Worm (Caenorhabditis elegans) whole organism, L2 larva: Measurements from ENCODE around the gene T06D4.1.

Experiments used
- F13H6.1 ChIP-seq: sonication (generic microtip); optimal IDR thresholded peaks from 2 replicates; lab custom pipeline; 2016; ENCODE audit warnings: missing genetic modification characterization, missing compliant biosample characterization
- R02D3.7 ChIP-seq: fragments of 150-350 bp; optimal IDR thresholded peaks from 2 replicates; lab custom pipeline; 2014; ENCODE audit warnings: missing biosample characterization, missing genetic modification characterization
- ZK546.5 ChIP-seq: sonication (generic microtip); optimal IDR thresholded peaks from 2 replicates; lab custom pipeline; 2017; ENCODE audit warnings: missing biosample characterization, missing genetic modification characterization
- alr-1 ChIP-seq: fragments of 150-350 bp; optimal IDR thresholded peaks from 2 replicates; lab custom pipeline; 2014; ENCODE audit warnings: missing biosample characterization, missing genetic modification characterization
- aly-2 ChIP-seq: fragments of 150-350 bp; optimal IDR thresholded peaks from 2 replicates; lab custom pipeline; 2014; ENCODE audit warnings: missing biosample characterization, missing genetic modification characterization
- ama-1 ChIP-seq: fragments of 150-350 bp; optimal IDR thresholded peaks from 2 replicates; lab custom pipeline; 2018; ENCODE audit warnings: inconsistent platforms
- blmp-1 ChIP-seq: sonication (generic microtip); optimal IDR thresholded peaks from 2 replicates; lab custom pipeline; 2017; ENCODE audit warnings: missing genetic modification characterization, mild to moderate bottlenecking, missing compliant biosample characterization, antibody characterized with exemption, moderate library complexity; ENCODE audit not compliant: insufficient read depth
- ceh-82 ChIP-seq: fragments of 150-350 bp; optimal IDR thresholded peaks from 2 replicates; lab custom pipeline; 2014; ENCODE audit warnings: missing biosample characterization, missing genetic modification characterization
- crh-2 ChIP-seq: sonication (generic microtip); optimal IDR thresholded peaks from 2 replicates; lab custom pipeline; 2017; ENCODE audit warnings: missing biosample characterization, missing genetic modification characterization
- dmd-4 ChIP-seq: sonication (generic microtip); optimal IDR thresholded peaks from 2 replicates; lab custom pipeline; 2017; ENCODE audit warnings: missing biosample characterization, missing genetic modification characterization
- egl-27 ChIP-seq: sonication (generic microtip); optimal IDR thresholded peaks from 3 replicates; lab custom pipeline; 2017; ENCODE audit warnings: missing biosample characterization, missing genetic modification reagents, missing genetic modification characterization
- elt-1 ChIP-seq: fragments of 150-350 bp; optimal IDR thresholded peaks from 2 replicates; lab custom pipeline; 2014; ENCODE audit warnings: missing biosample characterization, missing genetic modification characterization
- elt-3 ChIP-seq: sonication (generic microtip); optimal IDR thresholded peaks from 2 replicates; lab custom pipeline; 2017; ENCODE audit warnings: missing biosample characterization, missing genetic modification characterization
- fos-1 ChIP-seq: fragments of 150-350 bp; optimal IDR thresholded peaks from 2 replicates; lab custom pipeline; 2014; ENCODE audit warnings: missing biosample characterization, missing genetic modification characterization
- gmeb-1 ChIP-seq: fragments of 150-350 bp; optimal IDR thresholded peaks from 2 replicates; lab custom pipeline; 2014; ENCODE audit warnings: missing biosample characterization, missing genetic modification characterization
- lin-11 ChIP-seq: fragments of 150-350 bp; sonication (generic microtip); optimal IDR thresholded peaks from 2 replicates; lab custom pipeline; 2014; ENCODE audit warnings: missing biosample characterization, missing genetic modification characterization, inconsistent platforms, mixed read lengths
- lin-13 ChIP-seq: fragments of 150-350 bp; optimal IDR thresholded peaks from 2 replicates; lab custom pipeline; 2014; ENCODE audit warnings: missing biosample characterization, missing genetic modification reagents, missing genetic modification characterization
- lin-39 ChIP-seq: fragments of 150-350 bp; optimal IDR thresholded peaks from 2 replicates; lab custom pipeline; 2014; ENCODE audit warnings: missing biosample characterization, missing genetic modification reagents, missing genetic modification characterization
- lsy-2 ChIP-seq, 2 experiments: fragments of 150-350 bp in 1 of 2; sonication (generic microtip) in 1 of 2; optimal IDR thresholded peaks; 2 replicates each; lab custom pipeline; 2014 to 2017; ENCODE audit warnings: missing biosample characterization in 2 of 2, missing genetic modification characterization in 2 of 2
- mab-5 ChIP-seq: fragments of 150-350 bp; optimal IDR thresholded peaks from 2 replicates; lab custom pipeline; 2014; ENCODE audit warnings: missing biosample characterization, missing genetic modification characterization
- mdl-1 ChIP-seq, 2 experiments: fragments of 150-350 bp in 1 of 2; sonication (generic microtip) in 1 of 2; optimal IDR thresholded peaks; 2 replicates each; lab custom pipeline; 2017; ENCODE audit warnings: missing biosample characterization in 2 of 2, missing genetic modification characterization in 2 of 2
- nhr-10 ChIP-seq: sonication (generic microtip); optimal IDR thresholded peaks from 2 replicates; lab custom pipeline; 2017; ENCODE audit warnings: missing biosample characterization, missing genetic modification characterization
- nhr-11 ChIP-seq: fragments of 150-350 bp; optimal IDR thresholded peaks from 2 replicates; lab custom pipeline; 2014; ENCODE audit warnings: missing biosample characterization, missing genetic modification characterization
- nhr-129 ChIP-seq: fragments of 150-350 bp; optimal IDR thresholded peaks from 2 replicates; lab custom pipeline; 2014; ENCODE audit warnings: missing biosample characterization, missing genetic modification characterization
- nhr-21 ChIP-seq: fragments of 150-350 bp; optimal IDR thresholded peaks from 2 replicates; lab custom pipeline; 2014; ENCODE audit warnings: missing biosample characterization, missing genetic modification characterization
- nhr-23 ChIP-seq: fragments of 150-350 bp; optimal IDR thresholded peaks from 2 replicates; lab custom pipeline; 2014; ENCODE audit warnings: missing biosample characterization, missing genetic modification reagents, missing genetic modification characterization
- nhr-6 ChIP-seq: fragments of 150-350 bp; optimal IDR thresholded peaks from 2 replicates; lab custom pipeline; 2014; ENCODE audit warnings: missing biosample characterization, missing genetic modification characterization
- nhr-77 ChIP-seq: fragments of 150-350 bp; optimal IDR thresholded peaks from 2 replicates; lab custom pipeline; 2014; ENCODE audit warnings: missing biosample characterization, missing genetic modification characterization
- sem-4 ChIP-seq: fragments of 150-350 bp; optimal IDR thresholded peaks from 2 replicates; lab custom pipeline; 2014; ENCODE audit warnings: missing biosample characterization, missing genetic modification reagents, missing genetic modification characterization
- sma-3 ChIP-seq: sonication (generic microtip); optimal IDR thresholded peaks from 2 replicates; lab custom pipeline; 2016; ENCODE audit warnings: missing genetic modification reagents, missing genetic modification characterization, missing compliant biosample characterization
- sma-9 ChIP-seq, 2 experiments: fragments of 150-350 bp in 1 of 2; sonication (generic microtip) in 1 of 2; optimal IDR thresholded peaks; 2 replicates each; lab custom pipeline; 2014 to 2016; ENCODE audit warnings: missing genetic modification characterization in 2 of 2, mild to moderate bottlenecking in 1 of 2, missing biosample characterization in 1 of 2, missing compliant biosample characterization in 1 of 2, missing genetic modification reagents in 1 of 2, moderate library complexity in 1 of 2
- unc-39 ChIP-seq: fragments of 150-350 bp; optimal IDR thresholded peaks from 2 replicates; lab custom pipeline; 2014; ENCODE audit warnings: missing biosample characterization, missing genetic modification characterization
- unc-55 ChIP-seq: fragments of 150-350 bp; sonication (generic microtip); optimal IDR thresholded peaks from 3 replicates; lab custom pipeline; 2014; ENCODE audit warnings: missing biosample characterization, missing genetic modification reagents, missing genetic modification characterization
- unc-62 ChIP-seq: fragments of 150-350 bp; optimal IDR thresholded peaks from 2 replicates; lab custom pipeline; 2014; ENCODE audit warnings: missing biosample characterization, missing genetic modification reagents, missing genetic modification characterization
- zag-1 ChIP-seq: fragments of 150-350 bp; optimal IDR thresholded peaks from 2 replicates; lab custom pipeline; 2014; ENCODE audit warnings: missing biosample characterization, missing genetic modification characterization
- ztf-1 ChIP-seq: fragments of 200-800 bp; sonication (Bioruptor generic); conservative IDR thresholded peaks from 2 replicates; pipeline ENCODE4 v1.3.6; 2022; ENCODE audit warnings: missing genetic modification characterization, missing compliant biosample characterization
- ztf-11 ChIP-seq: sonication (generic microtip); optimal IDR thresholded peaks from 2 replicates; lab custom pipeline; 2017; ENCODE audit warnings: missing biosample characterization, missing genetic modification characterization
- ztf-4 ChIP-seq: fragments of 150-350 bp; optimal IDR thresholded peaks from 2 replicates; lab custom pipeline; 2014; ENCODE audit warnings: missing biosample characterization, missing genetic modification characterization

Gene T06D4.1

ce11 chrII:3403535-3403934 is 21.9 kb downstream of the T06D4.1 start, which contains the start of gene nep-8:
Gene nep-8 (plus strand): TSS chrII:3403835.
- TF ChIP-seq nhr-11 (tag; lab: Kevin White, UChicago) = no peak
- no peak for TF ChIP-seq sma-9 (GFP tag; optimal IDR thresholded peaks at IDR 0.05; lab: Kevin White, UChicago)
- no peak for TF ChIP-seq sma-9 (tag; optimal IDR thresholded peaks at IDR 0.05; lab: Kevin White, UChicago)
- TF ChIP-seq lin-39 (tag; lab: Kevin White, UChicago) = no peak
- no peak for TF ChIP-seq zag-1 (tag; lab: Kevin White, UChicago)
- TF ChIP-seq, all 48 proteins: peak for 0

DNA sequence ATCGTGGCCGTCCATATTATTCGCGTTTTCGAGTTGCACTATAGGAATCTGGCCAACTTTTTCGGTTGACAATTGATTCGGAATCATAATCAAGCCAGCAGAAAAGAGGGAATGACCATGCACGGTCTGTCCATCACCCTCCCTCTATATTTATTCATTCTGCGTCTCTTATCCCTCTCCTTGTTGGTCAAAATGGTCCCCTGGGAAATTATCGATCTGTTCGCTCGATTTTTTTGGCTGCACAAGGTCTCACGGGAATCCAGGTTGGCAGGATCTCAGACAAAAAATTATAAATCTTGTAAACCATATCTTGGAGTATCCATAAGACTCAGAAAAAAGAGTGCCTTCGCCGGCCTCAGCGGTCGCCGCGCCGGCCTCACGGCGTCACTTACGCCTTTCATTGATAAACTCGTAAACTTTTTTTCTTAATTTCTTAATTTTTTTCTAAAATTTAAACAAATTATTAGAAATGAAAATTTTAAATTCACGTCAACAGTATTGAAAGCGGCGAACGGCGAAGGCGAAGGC is 32.8 kb downstream of the T06D4.1 start, which contains the start of the genes F18A12.7 and F18A12.2:
Gene F18A12.7, minus strand, starts transcription at position 101 of the 528 bp plus-strand sequence.
Gene F18A12.2, plus strand, starts transcription at position 478 of the 528 bp plus-strand sequence.
- TF ChIP-seq sem-4 (tag; lab: Kevin White, UChicago) (no peak), unc-39 (tag; lab: Kevin White, UChicago) (no peak), dmd-4 (tag; lab: Kevin White, UChicago) (no peak), nhr-23 (tag; lab: Kevin White, UChicago) (no peak), F13H6.1 (tag; lab: Kevin White, UChicago) (no peak), blmp-1 (tag; lab: Kevin White, UChicago) (no peak), R02D3.7 (tag; lab: Kevin White, UChicago) (no peak)

DNA sequence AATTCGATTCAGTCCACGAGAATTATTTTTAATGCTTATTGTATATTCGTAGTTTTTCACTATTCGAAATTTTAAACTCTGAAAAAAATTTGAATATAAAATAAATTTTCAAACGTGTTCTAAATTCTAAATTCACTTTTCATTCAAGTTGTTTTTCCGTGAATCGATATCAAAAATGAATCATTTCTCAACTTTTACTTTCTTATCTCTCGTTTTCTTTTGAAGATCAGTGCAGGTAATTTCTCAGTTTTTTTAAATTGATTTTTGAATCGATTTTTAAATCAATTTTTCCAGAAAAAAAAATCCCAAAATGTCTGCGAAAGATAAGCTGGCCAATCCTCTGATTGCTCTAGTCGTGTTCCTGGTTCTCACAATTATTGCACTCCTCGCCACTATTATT is 34.9 kb downstream of the T06D4.1 start, which contains the start of gene nep-6:
Gene nep-6, plus strand, starts transcription at position 301 of the 400 bp plus-strand sequence.
- TF ChIP-seq dmd-4 (tag; lab: Kevin White, UChicago) (no peak), lin-11 (tag; lab: Kevin White, UChicago) (no peak), nhr-77 (tag; lab: Kevin White, UChicago) (no peak), mdl-1 (tag; optimal IDR thresholded peaks at IDR 0.05; lab: Kevin White, UChicago) (no peak), elt-3 (tag; lab: Kevin White, UChicago) (no peak), lsy-2 (tag; optimal IDR thresholded peaks at IDR 0.05; lab: Kevin White, UChicago) (no peak), nhr-11 (tag; lab: Kevin White, UChicago) (no peak)
- TF ChIP-seq, all 48 proteins: peak for 0

- TF ChIP-seq ztf-11 (no peak), blmp-1 (tag; lab: Kevin White, UChicago) (no peak), lin-39 (tag; lab: Kevin White, UChicago) (no peak), nhr-129 (no peak), elt-1 (no peak)
Observed at ce11 chrII:3422938-3423337, 41.3 kb downstream of the T06D4.1 start.

DNA sequence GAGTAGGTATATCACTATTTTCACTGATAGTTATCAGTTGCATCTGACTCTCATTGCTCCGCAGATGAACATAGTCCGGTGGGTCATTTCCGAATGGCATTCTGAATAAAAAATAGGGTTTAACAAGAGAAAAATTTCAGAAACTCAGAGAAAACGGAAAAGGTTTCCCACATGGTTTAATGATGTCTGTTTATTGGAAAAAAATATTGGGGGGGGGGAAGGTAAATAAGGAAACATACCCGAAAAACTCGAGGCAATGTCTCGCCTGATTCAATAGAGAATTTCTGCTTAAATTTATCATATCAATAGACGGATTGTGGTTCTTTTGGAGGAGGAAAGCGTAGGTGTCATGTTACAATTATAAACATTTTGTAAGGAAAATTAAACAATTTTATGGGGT is 43.8 kb downstream of the T06D4.1 start, which contains the start of gene nep-11:
Gene nep-11, minus strand, starts transcription at position 101 of the 400 bp plus-strand sequence.
- TF ChIP-seq lin-11 (tag; lab: Kevin White, UChicago) = no peak
- no peak for TF ChIP-seq nhr-11 (tag; lab: Kevin White, UChicago)
- TF ChIP-seq zag-1 (tag; lab: Kevin White, UChicago) = no peak
- no peak for TF ChIP-seq nhr-21 (tag; lab: Kevin White, UChicago)
- TF ChIP-seq lin-13 (GFP tag; lab: Kevin White, UChicago) = no peak
- TF ChIP-seq ama-1 (lab: Kevin White, UChicago) = no peak
- TF ChIP-seq egl-27 (tag; lab: Kevin White, UChicago) = no peak
- no peak for TF ChIP-seq nhr-10 (tag; lab: Kevin White, UChicago)

- no peak for TF ChIP-seq ztf-1 (GFP tag; lab: Robert Waterston, UW)
- peak; percentile 1 for TF ChIP-seq F13H6.1 (tag; lab: Kevin White, UChicago)
- no peak for TF ChIP-seq sma-9 (GFP tag; optimal IDR thresholded peaks at IDR 0.05; lab: Kevin White, UChicago)
- no peak for TF ChIP-seq sma-9 (tag; optimal IDR thresholded peaks at IDR 0.05; lab: Kevin White, UChicago)
- TF ChIP-seq unc-55 = peak; percentile 73
- TF ChIP-seq alr-1 (tag; lab: Kevin White, UChicago) = no peak
- TF ChIP-seq dmd-4 (tag; lab: Kevin White, UChicago) = no peak
- no peak for TF ChIP-seq sma-3 (GFP tag; lab: Kevin White, UChicago)
- TF ChIP-seq fos-1 (tag; lab: Kevin White, UChicago) = no peak
- no peak for TF ChIP-seq unc-62 (GFP tag; lab: Kevin White, UChicago)
- no peak for TF ChIP-seq mab-5 (tag; lab: Kevin White, UChicago)
- no peak for TF ChIP-seq elt-1
- TF ChIP-seq ama-1 (lab: Kevin White, UChicago) = no peak
- TF ChIP-seq ceh-82 = no peak
- no peak for TF ChIP-seq ztf-4
- TF ChIP-seq gmeb-1 (tag; lab: Kevin White, UChicago) = no peak
- no peak for TF ChIP-seq nhr-6 (tag; lab: Kevin White, UChicago)
- TF ChIP-seq aly-2 (tag; lab: Kevin White, UChicago) = no peak
- TF ChIP-seq egl-27 (tag; lab: Kevin White, UChicago) = no peak
- peak in 1 of 2 experiments; percentile 51 for TF ChIP-seq mdl-1 (tag; optimal IDR thresholded peaks at IDR 0.05; lab: Kevin White, UChicago)
- TF ChIP-seq unc-39 (tag; lab: Kevin White, UChicago) = no peak
- peak; percentile 66 for TF ChIP-seq lin-11 (tag; lab: Kevin White, UChicago)
- no peak for TF ChIP-seq nhr-21 (tag; lab: Kevin White, UChicago)
- no peak for TF ChIP-seq nhr-11 (tag; lab: Kevin White, UChicago)
- no peak for TF ChIP-seq ZK546.5 (tag; lab: Kevin White, UChicago)
- no peak for TF ChIP-seq nhr-77 (tag; lab: Kevin White, UChicago)
- peak; percentile 9 for TF ChIP-seq zag-1 (tag; lab: Kevin White, UChicago)
- TF ChIP-seq crh-2 (tag; lab: Kevin White, UChicago) = peak; percentile 0
Observed at ce11 chrII:3428158-3428704, 46.6 kb downstream of the T06D4.1 start.
